Worm (Caenorhabditis elegans) whole organism, L3 larva: ENCODE data around the gene lron-4.

ENCODE experiments used
- R02D3.7 ChIP-seq: fragments of 150-350 bp; optimal IDR thresholded peaks from 2 replicates; lab custom pipeline; 2014; ENCODE audit warnings: missing biosample characterization, missing genetic modification characterization
- ZK546.5 ChIP-seq: sonication (generic microtip); optimal IDR thresholded peaks from 2 replicates; lab custom pipeline; 2017; ENCODE audit warnings: missing biosample characterization, missing genetic modification characterization
- aly-2 ChIP-seq: fragments of 150-350 bp; optimal IDR thresholded peaks from 2 replicates; lab custom pipeline; 2014; ENCODE audit warnings: missing biosample characterization, missing genetic modification characterization
- ama-1 ChIP-seq: fragments of 150-350 bp; optimal IDR thresholded peaks from 2 replicates; lab custom pipeline; 2018
- ceh-16 ChIP-seq: sonication (generic microtip); optimal IDR thresholded peaks from 2 replicates; lab custom pipeline; 2017; ENCODE audit warnings: missing biosample characterization, missing genetic modification characterization
- ceh-28 ChIP-seq: fragments of 150-350 bp; optimal IDR thresholded peaks from 2 replicates; lab custom pipeline; 2014; ENCODE audit warnings: missing biosample characterization, missing genetic modification reagents, missing genetic modification characterization
- ceh-9 ChIP-seq: sonication (generic microtip); optimal IDR thresholded peaks from 2 replicates; lab custom pipeline; 2018; ENCODE audit warnings: missing biosample characterization, missing genetic modification characterization
- daf-12 ChIP-seq: fragments of 150-350 bp; optimal IDR thresholded peaks from 2 replicates; lab custom pipeline; 2014; ENCODE audit warnings: missing biosample characterization, missing genetic modification reagents, missing genetic modification characterization
- egl-27 ChIP-seq: sonication (generic microtip); optimal IDR thresholded peaks from 4 replicates; lab custom pipeline; 2017; ENCODE audit warnings: missing biosample characterization, missing genetic modification reagents, missing genetic modification characterization
- egl-5 ChIP-seq: fragments of 150-350 bp; optimal IDR thresholded peaks from 2 replicates; lab custom pipeline; 2017; ENCODE audit warnings: missing biosample characterization, missing genetic modification reagents, missing genetic modification characterization, inconsistent platforms
- elt-1 ChIP-seq: fragments of 150-350 bp; optimal IDR thresholded peaks from 2 replicates; lab custom pipeline; 2014; ENCODE audit warnings: missing biosample characterization, missing genetic modification characterization
- elt-2 ChIP-seq: sonication (generic microtip); optimal IDR thresholded peaks from 2 replicates; lab custom pipeline; 2016; ENCODE audit warnings: missing genetic modification reagents, mild to moderate bottlenecking, missing genetic modification characterization, missing compliant biosample characterization
- elt-3 ChIP-seq, 3 experiments: fragments of 150-350 bp in 1 of 3; sonication (generic microtip) in 2 of 3; optimal IDR thresholded peaks; 2 replicates in 2 of 3; 4 replicates in 1 of 3; lab custom pipeline; 2014 to 2017; ENCODE audit warnings: missing biosample characterization in 3 of 3, missing genetic modification characterization in 3 of 3
- eor-1 ChIP-seq, 2 experiments: fragments of 150-350 bp; optimal IDR thresholded peaks; 2 replicates each; lab custom pipeline; 2014 to 2018; ENCODE audit warnings: missing biosample characterization in 2 of 2, missing genetic modification characterization in 2 of 2
- fkh-10 ChIP-seq: sonication (generic microtip); optimal IDR thresholded peaks from 2 replicates; lab custom pipeline; 2017; ENCODE audit warnings: missing biosample characterization, missing genetic modification reagents, missing genetic modification characterization
- hmg-11 ChIP-seq: sonication (generic microtip); optimal IDR thresholded peaks from 2 replicates; lab custom pipeline; 2016; ENCODE audit warnings: missing genetic modification characterization, missing compliant biosample characterization
- jun-1 ChIP-seq: fragments of 150-350 bp; optimal IDR thresholded peaks from 2 replicates; lab custom pipeline; 2014; ENCODE audit warnings: missing biosample characterization, missing genetic modification reagents, missing genetic modification characterization
- lin-15B ChIP-seq: fragments of 150-350 bp; optimal IDR thresholded peaks from 2 replicates; lab custom pipeline; 2014; ENCODE audit warnings: missing biosample characterization, missing genetic modification characterization
- lin-39 ChIP-seq: fragments of 150-350 bp; optimal IDR thresholded peaks from 2 replicates; lab custom pipeline; 2018; ENCODE audit warnings: missing biosample characterization, missing genetic modification reagents, missing genetic modification characterization
- lsy-12 ChIP-seq: sonication (generic microtip); optimal IDR thresholded peaks from 2 replicates; lab custom pipeline; 2016; ENCODE audit warnings: mild to moderate bottlenecking, missing genetic modification characterization, missing compliant biosample characterization
- mml-1 ChIP-seq: fragments of 150-350 bp; sonication (generic microtip); optimal IDR thresholded peaks from 3 replicates; lab custom pipeline; 2014; ENCODE audit warnings: missing biosample characterization, missing genetic modification characterization
- nfya-1 ChIP-seq: sonication (generic microtip); optimal IDR thresholded peaks from 2 replicates; lab custom pipeline; 2017; ENCODE audit warnings: missing genetic modification characterization, mild to moderate bottlenecking, missing compliant biosample characterization, antibody characterized with exemption, moderate library complexity; ENCODE audit not compliant: insufficient read depth
- nhr-11 ChIP-seq: fragments of 150-350 bp; optimal IDR thresholded peaks from 2 replicates; lab custom pipeline; 2014; ENCODE audit warnings: missing biosample characterization, missing genetic modification characterization
- nhr-12 ChIP-seq: fragments of 150-350 bp; optimal IDR thresholded peaks from 2 replicates; lab custom pipeline; 2014; ENCODE audit warnings: missing biosample characterization, missing genetic modification characterization
- nhr-23 ChIP-seq: fragments of 150-350 bp; optimal IDR thresholded peaks from 2 replicates; lab custom pipeline; 2014; ENCODE audit warnings: missing biosample characterization, missing genetic modification reagents, missing genetic modification characterization
- nhr-237 ChIP-seq: fragments of 150-350 bp; optimal IDR thresholded peaks from 2 replicates; lab custom pipeline; 2014; ENCODE audit warnings: missing biosample characterization, missing genetic modification characterization
- nhr-25 ChIP-seq: sonication (generic microtip); optimal IDR thresholded peaks from 2 replicates; lab custom pipeline; 2017; ENCODE audit warnings: missing biosample characterization, missing genetic modification characterization
- nhr-28 ChIP-seq: fragments of 150-350 bp; optimal IDR thresholded peaks from 2 replicates; lab custom pipeline; 2014; ENCODE audit warnings: missing biosample characterization, missing genetic modification characterization
- nhr-43 ChIP-seq: sonication (generic microtip); optimal IDR thresholded peaks from 2 replicates; lab custom pipeline; 2016; ENCODE audit warnings: mild to moderate bottlenecking, missing genetic modification characterization, missing compliant biosample characterization; ENCODE audit not compliant: poor library complexity, severe bottlenecking
- nhr-67 ChIP-seq: fragments of 150-350 bp; optimal IDR thresholded peaks from 2 replicates; lab custom pipeline; 2014; ENCODE audit warnings: missing biosample characterization, missing genetic modification characterization
- nhr-76 ChIP-seq: fragments of 150-350 bp; sonication (generic microtip); optimal IDR thresholded peaks from 5 replicates; lab custom pipeline; 2014; ENCODE audit warnings: missing biosample characterization, missing genetic modification characterization
- nhr-77 ChIP-seq: fragments of 150-350 bp; optimal IDR thresholded peaks from 2 replicates; lab custom pipeline; 2014; ENCODE audit warnings: missing biosample characterization, missing genetic modification characterization
- pha-4 ChIP-seq: fragments of 150-350 bp; optimal IDR thresholded peaks from 2 replicates; lab custom pipeline; 2014; ENCODE audit warnings: missing biosample characterization, missing genetic modification reagents, missing genetic modification characterization
- pqm-1 ChIP-seq: fragments of 150-350 bp; optimal IDR thresholded peaks from 2 replicates; lab custom pipeline; 2017; ENCODE audit warnings: missing biosample characterization, missing genetic modification characterization, inconsistent platforms
- sea-2 ChIP-seq: fragments of 150-350 bp; sonication (generic microtip); optimal IDR thresholded peaks from 4 replicates; lab custom pipeline; 2014; ENCODE audit warnings: missing biosample characterization, missing genetic modification reagents, missing genetic modification characterization
- skn-1 ChIP-seq: fragments of 150-350 bp; optimal IDR thresholded peaks from 2 replicates; lab custom pipeline; 2014; ENCODE audit warnings: missing biosample characterization, missing genetic modification characterization
- snpc-4 ChIP-seq: fragments of 150-350 bp; optimal IDR thresholded peaks from 2 replicates; lab custom pipeline; 2014; ENCODE audit warnings: missing biosample characterization, missing genetic modification characterization
- tbx-2 ChIP-seq: sonication (generic microtip); optimal IDR thresholded peaks from 2 replicates; lab custom pipeline; 2016; ENCODE audit warnings: mild to moderate bottlenecking, missing genetic modification characterization, missing compliant biosample characterization
- unc-39 ChIP-seq: sonication (generic microtip); optimal IDR thresholded peaks from 4 replicates; lab custom pipeline; 2017; ENCODE audit warnings: missing biosample characterization, missing genetic modification characterization
- unc-62 ChIP-seq: fragments of 150-350 bp; sonication (generic microtip); optimal IDR thresholded peaks from 4 replicates; lab custom pipeline; 2014; ENCODE audit warnings: missing biosample characterization, missing genetic modification reagents, missing genetic modification characterization
- zag-1 ChIP-seq: fragments of 150-350 bp; optimal IDR thresholded peaks from 2 replicates; lab custom pipeline; 2014; ENCODE audit warnings: missing biosample characterization, missing genetic modification characterization
- ztf-4 ChIP-seq: fragments of 150-350 bp; optimal IDR thresholded peaks from 2 replicates; lab custom pipeline; 2014; ENCODE audit warnings: missing biosample characterization, missing genetic modification characterization

lron-4 gene

ce11 chrII:8086803-8087202, 25.2 kb downstream of the lron-4 start, which contains the start of gene K02C4.3:
K02C4.3 (minus strand) TSS chrII:8086853.
- TF ChIP-seq ama-1 (lab: Kevin White, UChicago) = no peak
- no peak for TF ChIP-seq unc-62
- TF ChIP-seq ceh-16 (tag; lab: Kevin White, UChicago) = no peak
- TF ChIP-seq R02D3.7 (tag; lab: Kevin White, UChicago) = peak; percentile 37
- TF ChIP-seq nhr-43 = peak; percentile 21
- peak; percentile 86 for TF ChIP-seq pha-4 (tag; lab: Kevin White, UChicago)
- peak; percentile 43 for TF ChIP-seq elt-2 (tag; lab: Kevin White, UChicago)
- peak; percentile 56 for TF ChIP-seq nhr-25 (tag; lab: Kevin White, UChicago)
- peak; percentile 36 for TF ChIP-seq pqm-1 (tag; lab: Kevin White, UChicago)
- TF ChIP-seq lsy-12 (tag; lab: Kevin White, UChicago) = no peak
- TF ChIP-seq hmg-11 (tag; lab: Kevin White, UChicago) = peak; percentile 46
- TF ChIP-seq snpc-4 (tag; lab: Kevin White, UChicago) = peak; percentile 92
- peak; percentile 79 for TF ChIP-seq lin-15B (tag; lab: Kevin White, UChicago)
- peak; percentile 23 for TF ChIP-seq jun-1 (tag; lab: Kevin White, UChicago)
- no peak for TF ChIP-seq zag-1 (tag; lab: Kevin White, UChicago)
- TF ChIP-seq nfya-1 (tag; lab: Kevin White, UChicago) = peak; percentile 74
- TF ChIP-seq lin-39 (tag; lab: Kevin White, UChicago) = no peak
- TF ChIP-seq nhr-23 (tag; lab: Kevin White, UChicago) = peak; percentile 80

DNA sequence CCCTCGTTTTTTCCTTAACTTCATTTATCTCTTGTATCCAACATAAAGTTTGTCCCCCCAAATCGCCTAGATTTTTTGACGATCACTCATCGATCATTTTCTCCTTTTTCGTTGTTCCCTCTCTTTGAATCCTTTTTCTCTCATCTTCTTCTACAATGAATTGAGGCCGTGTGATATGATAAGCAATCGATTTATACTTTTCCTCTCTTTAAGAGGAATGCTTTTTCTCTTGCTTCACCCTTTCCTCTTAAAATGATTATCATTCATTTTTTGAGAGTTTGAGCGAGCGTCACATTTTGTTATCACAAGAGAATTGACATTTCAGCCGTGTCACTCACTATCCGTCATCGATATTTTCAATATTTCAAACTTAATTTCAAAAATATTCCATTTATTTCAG, 33.9 kb downstream of the lron-4 start, which contains the start of gene K02C4.5:
K02C4.5 (plus strand) TSS at position 395 of the 400 bp plus-strand sequence.
- no peak for TF ChIP-seq fkh-10 (GFP tag; lab: Kevin White, UChicago)
- TF ChIP-seq zag-1 (tag; lab: Kevin White, UChicago) = no peak
- no peak for TF ChIP-seq nhr-76 (tag; lab: Kevin White, UChicago)
- TF ChIP-seq unc-39 (tag; lab: Kevin White, UChicago) = no peak
- TF ChIP-seq nhr-67 = no peak
- no peak for TF ChIP-seq nhr-77 (tag; lab: Kevin White, UChicago)
- TF ChIP-seq sea-2 (GFP tag; lab: Kevin White, UChicago) = no peak
- peak; percentile 11 for TF ChIP-seq nhr-25 (tag; lab: Kevin White, UChicago)
- TF ChIP-seq hmg-11 (tag; lab: Kevin White, UChicago) = no peak
- peak; percentile 83 for TF ChIP-seq elt-2 (tag; lab: Kevin White, UChicago)
- no peak for TF ChIP-seq lin-39 (tag; lab: Kevin White, UChicago)
- no peak for TF ChIP-seq nhr-237 (tag; lab: Kevin White, UChicago)
- TF ChIP-seq daf-12 (tag; lab: Kevin White, UChicago) = no peak
- TF ChIP-seq nfya-1 (tag; lab: Kevin White, UChicago) = no peak
- no peak for TF ChIP-seq nhr-43
- TF ChIP-seq aly-2 = no peak
- no peak for TF ChIP-seq unc-62
- no peak for TF ChIP-seq ama-1 (lab: Kevin White, UChicago)
- no peak for TF ChIP-seq elt-3 (tag; optimal IDR thresholded peaks at IDR 0.05; lab: Kevin White, UChicago)
- TF ChIP-seq nhr-23 (tag; lab: Kevin White, UChicago) = peak; percentile 67
- no peak for TF ChIP-seq tbx-2 (tag; lab: Kevin White, UChicago)
- no peak for TF ChIP-seq nhr-28
- TF ChIP-seq lin-15B (tag; lab: Kevin White, UChicago) = no peak
- TF ChIP-seq egl-27 (tag; lab: Kevin White, UChicago) = no peak
- peak; percentile 64 for TF ChIP-seq ceh-28 (tag; lab: Kevin White, UChicago)
- no peak for TF ChIP-seq mml-1 (tag; lab: Kevin White, UChicago)
- peak; percentile 27 for TF ChIP-seq jun-1 (tag; lab: Kevin White, UChicago)
- peak; percentile 24 for TF ChIP-seq skn-1 (tag; lab: Kevin White, UChicago)
- TF ChIP-seq pqm-1 (tag; lab: Kevin White, UChicago) = peak; percentile 63
- TF ChIP-seq nhr-11 (tag; lab: Kevin White, UChicago) = no peak
- no peak for TF ChIP-seq nhr-12 (tag; lab: Kevin White, UChicago)
- no peak for TF ChIP-seq lsy-12 (tag; lab: Kevin White, UChicago)
- TF ChIP-seq ceh-9 (tag; lab: Kevin White, UChicago) = no peak
- TF ChIP-seq ceh-16 (tag; lab: Kevin White, UChicago) = no peak
- peak; percentile 12 for TF ChIP-seq pha-4 (tag; lab: Kevin White, UChicago)

ce11 chrII:8075324-8075810, 36.6 kb downstream of the lron-4 start, which contains the start of gene K02C4.2:
K02C4.2 (plus strand) TSS chrII:8075760.
- TF ChIP-seq eor-1 (tag; optimal IDR thresholded peaks at IDR 0.05; lab: Kevin White, UChicago) (no peak), fkh-10 (GFP tag; lab: Kevin White, UChicago) (no peak), tbx-2 (tag; lab: Kevin White, UChicago) (peak; percentile 60), nhr-76 (tag; lab: Kevin White, UChicago) (no peak), nhr-43 (peak; percentile 61), ceh-16 (tag; lab: Kevin White, UChicago) (peak; percentile 38), nhr-23 (tag; lab: Kevin White, UChicago) (peak; percentile 55), ceh-9 (tag; lab: Kevin White, UChicago) (no peak), daf-12 (tag; lab: Kevin White, UChicago) (no peak), elt-1 (tag; lab: Kevin White, UChicago) (no peak), elt-3 (tag; optimal IDR thresholded peaks at IDR 0.05; lab: Kevin White, UChicago) (peak in 2 of 3 experiments; percentile 18 to 56), nhr-12 (tag; lab: Kevin White, UChicago) (no peak), ztf-4 (peak; percentile 51), pha-4 (tag; lab: Kevin White, UChicago) (peak; percentile 82), zag-1 (tag; lab: Kevin White, UChicago) (no peak), ceh-28 (tag; lab: Kevin White, UChicago) (no peak), skn-1 (tag; lab: Kevin White, UChicago) (peak; percentile 44), pqm-1 (tag; lab: Kevin White, UChicago) (peak; percentile 55), egl-5 (tag; lab: Kevin White, UChicago) (peak; percentile 67), elt-2 (tag; lab: Kevin White, UChicago) (peak; percentile 76), nhr-77 (tag; lab: Kevin White, UChicago) (peak; percentile 52), nhr-25 (tag; lab: Kevin White, UChicago) (peak; percentile 85), sea-2 (GFP tag; lab: Kevin White, UChicago) (no peak), hmg-11 (tag; lab: Kevin White, UChicago) (peak; percentile 35), ZK546.5 (tag; lab: Kevin White, UChicago) (no peak), lin-15B (tag; lab: Kevin White, UChicago) (peak; percentile 36), mml-1 (tag; lab: Kevin White, UChicago) (no peak), nhr-28 (no peak)
